Worm (Caenorhabditis elegans) whole organism, L4 larva: Measurements from ENCODE around the gene R04B5.6.

Source experiments
- F37D6.2 ChIP-seq: sonication (generic microtip); optimal IDR thresholded peaks from 2 replicates; lab custom pipeline; 2016; ENCODE audit warnings: mild to moderate bottlenecking, missing genetic modification characterization, missing compliant biosample characterization
- F49E8.2 ChIP-seq: sonication (generic microtip); optimal IDR thresholded peaks from 2 replicates; lab custom pipeline; 2016; ENCODE audit warnings: missing compliant biosample characterization, mild to moderate bottlenecking, missing genetic modification characterization, borderline replicate concordance
- T20F7.1 ChIP-seq: fragments of 200-800 bp; sonication (Bioruptor generic); optimal IDR thresholded peaks from 2 replicates; lab custom pipeline; 2018; ENCODE audit warnings: mild to moderate bottlenecking, missing genetic modification characterization, missing compliant biosample characterization
- Y105C5A.15 ChIP-seq: fragments of 200-800 bp; sonication (Bioruptor generic); IDR thresholded peaks from 2 replicates; pipeline ENCODE4 v1.3.6; 2022; ENCODE audit warnings: missing genetic modification characterization, missing compliant biosample characterization
- aha-1 ChIP-seq: fragments of 150-350 bp; peaks from one replicate; lab custom pipeline; 2014; ENCODE audit warnings: missing biosample characterization, missing genetic modification characterization
- ceh-20 ChIP-seq: fragments of 200-800 bp; sonication (Bioruptor generic); IDR thresholded peaks from 2 replicates; pipeline ENCODE4 v1.3.6; 2022; ENCODE audit warnings: missing genetic modification reagents, missing genetic modification characterization, missing compliant biosample characterization
- ceh-28 ChIP-seq: fragments of 150-350 bp; optimal IDR thresholded peaks from 2 replicates; lab custom pipeline; 2014; ENCODE audit warnings: missing biosample characterization, missing genetic modification reagents, missing genetic modification characterization
- ces-1 ChIP-seq: fragments of 150-350 bp; sonication (generic microtip); optimal IDR thresholded peaks from 4 replicates; lab custom pipeline; 2014; ENCODE audit warnings: missing biosample characterization, missing genetic modification reagents, missing genetic modification characterization
- ctbp-1 ChIP-seq: fragments of 200-800 bp; sonication (Bioruptor generic); IDR thresholded peaks from 2 replicates; pipeline ENCODE4 v1.3.6; 2022; ENCODE audit warnings: missing genetic modification reagents, missing genetic modification characterization, missing compliant biosample characterization
- daf-19 ChIP-seq: fragments of 200-800 bp; sonication (Bioruptor generic); conservative IDR thresholded peaks from 2 replicates; pipeline ENCODE4 v1.3.6; 2022; ENCODE audit warnings: missing genetic modification characterization, missing compliant biosample characterization
- dmd-9 ChIP-seq: fragments of 200-800 bp; sonication (Bioruptor generic); IDR thresholded peaks from 2 replicates; pipeline ENCODE4 v1.3.6; 2022; ENCODE audit warnings: missing genetic modification reagents, missing genetic modification characterization, missing compliant biosample characterization
- egl-27 ChIP-seq: sonication (generic microtip); optimal IDR thresholded peaks from 3 replicates; lab custom pipeline; 2017; ENCODE audit warnings: missing biosample characterization, missing genetic modification reagents, missing genetic modification characterization
- fkh-10 ChIP-seq: fragments of 150-350 bp; optimal IDR thresholded peaks from 2 replicates; lab custom pipeline; 2014; ENCODE audit warnings: missing biosample characterization, missing genetic modification reagents, missing genetic modification characterization
- fos-1 ChIP-seq: fragments of 150-350 bp; optimal IDR thresholded peaks from 2 replicates; lab custom pipeline; 2014; ENCODE audit warnings: missing biosample characterization, missing genetic modification characterization
- lin-39 ChIP-seq: fragments of 150-350 bp; optimal IDR thresholded peaks from 2 replicates; lab custom pipeline; 2014; ENCODE audit warnings: missing biosample characterization, missing genetic modification reagents, missing genetic modification characterization
- lsy-2 ChIP-seq, 2 experiments: fragments of 150-350 bp in 1 of 2; sonication (generic microtip) in 1 of 2; optimal IDR thresholded peaks; 2 replicates each; lab custom pipeline; 2014 to 2017; ENCODE audit warnings: missing biosample characterization in 2 of 2, missing genetic modification characterization in 2 of 2
- madf-5 ChIP-seq, 2 experiments: fragments of 200-800 bp; sonication (Bioruptor generic); IDR thresholded peaks; 2 replicates each; pipeline ENCODE4 v1.3.6; 2022; ENCODE audit warnings: missing compliant biosample characterization in 2 of 2, missing genetic modification characterization in 2 of 2
- mes-2 ChIP-seq: sonication (generic microtip); optimal IDR thresholded peaks from 2 replicates; lab custom pipeline; 2016; ENCODE audit warnings: missing genotype, mild to moderate bottlenecking, missing genetic modification characterization, missing compliant biosample characterization; ENCODE audit not compliant: poor library complexity, severe bottlenecking
- mxl-2 ChIP-seq: fragments of 200-800 bp; sonication (Bioruptor generic); conservative IDR thresholded peaks from 2 replicates; pipeline ENCODE4 v1.3.6; 2022; ENCODE audit warnings: missing genetic modification reagents, missing genetic modification characterization, missing compliant biosample characterization
- nhr-102 ChIP-seq: sonication (generic microtip); optimal IDR thresholded peaks from 2 replicates; lab custom pipeline; 2016; ENCODE audit warnings: mild to moderate bottlenecking, missing genetic modification characterization, moderate library complexity, missing compliant biosample characterization
- nhr-48 ChIP-seq: sonication (generic microtip); optimal IDR thresholded peaks from 2 replicates; lab custom pipeline; 2016; ENCODE audit warnings: mild to moderate bottlenecking, missing genetic modification characterization, missing compliant biosample characterization
- nhr-76 ChIP-seq: fragments of 150-350 bp; optimal IDR thresholded peaks from 2 replicates; lab custom pipeline; 2014; ENCODE audit warnings: missing biosample characterization, missing genetic modification characterization
- php-3 ChIP-seq: fragments of 200-800 bp; sonication (Bioruptor generic); IDR thresholded peaks from 2 replicates; pipeline ENCODE4 v1.3.6; 2022; ENCODE audit warnings: missing genetic modification reagents, missing genetic modification characterization, missing compliant biosample characterization
- pqm-1 ChIP-seq: sonication (generic microtip); optimal IDR thresholded peaks from 2 replicates; lab custom pipeline; 2017; ENCODE audit warnings: missing biosample characterization, missing genetic modification characterization
- saeg-2 ChIP-seq: fragments of 200-800 bp; sonication (Bioruptor generic); IDR thresholded peaks from 2 replicates; pipeline ENCODE4 v1.3.6; 2022; ENCODE audit warnings: missing genetic modification reagents, missing genetic modification characterization, missing compliant biosample characterization
- set-16 ChIP-seq: fragments of 200-800 bp; sonication (Bioruptor generic); IDR thresholded peaks from 2 replicates; pipeline ENCODE4 v1.3.6; 2022; ENCODE audit warnings: missing genetic modification reagents, missing genetic modification characterization, missing compliant biosample characterization
- spr-1 ChIP-seq: sonication (generic microtip); optimal IDR thresholded peaks from 2 replicates; lab custom pipeline; 2016; ENCODE audit warnings: mild to moderate bottlenecking, missing genetic modification characterization, missing compliant biosample characterization
- tra-1 ChIP-seq: fragments of 200-800 bp; sonication (Bioruptor generic); IDR thresholded peaks from 2 replicates; pipeline ENCODE4 v1.3.6; 2022; ENCODE audit warnings: missing genetic modification reagents, missing genetic modification characterization, missing compliant biosample characterization
- unc-39 ChIP-seq: sonication (generic microtip); optimal IDR thresholded peaks from 2 replicates; lab custom pipeline; 2017; ENCODE audit warnings: missing biosample characterization, missing genetic modification characterization
- unc-62 ChIP-seq, 3 experiments: fragments of 150-350 bp in 1 of 3; sonication (generic microtip); optimal IDR thresholded peaks in 2 of 3; peaks in 1 of 3; 1 replicate in 1 of 3; 2 replicates in 2 of 3; lab custom pipeline; 2014 to 2017; ENCODE audit warnings: missing biosample characterization in 3 of 3, missing genetic modification characterization in 3 of 3, missing genetic modification reagents in 3 of 3, missing genotype in 1 of 3
- zag-1 ChIP-seq: fragments of 150-350 bp; optimal IDR thresholded peaks from 2 replicates; lab custom pipeline; 2014; ENCODE audit warnings: missing biosample characterization, missing genetic modification characterization
- zfp-2 ChIP-seq: sonication (generic microtip); optimal IDR thresholded peaks from 2 replicates; lab custom pipeline; 2016; ENCODE audit warnings: mild to moderate bottlenecking, missing genetic modification characterization, missing compliant biosample characterization
- zip-2 ChIP-seq: fragments of 150-350 bp; optimal IDR thresholded peaks from 2 replicates; lab custom pipeline; 2014; ENCODE audit warnings: missing biosample characterization, missing genetic modification characterization

The R04B5.6 gene

ce11 chrV:10065679-10066078 lies 19.3 kb upstream of the R04B5.6 start:
- peak in 1 of 2 experiments; percentile 4 for TF ChIP-seq unc-62 (GFP tag; optimal IDR thresholded peaks at IDR 0.05 in 1 of 2; lab: Kevin White, UChicago)
- no peak for TF ChIP-seq unc-62 (tag; optimal IDR thresholded peaks at IDR 0.05; lab: Kevin White, UChicago)
- no peak for TF ChIP-seq tra-1 (GFP tag; lab: Robert Waterston, UW)
- TF ChIP-seq, all 104 proteins: peak for 1

DNA sequence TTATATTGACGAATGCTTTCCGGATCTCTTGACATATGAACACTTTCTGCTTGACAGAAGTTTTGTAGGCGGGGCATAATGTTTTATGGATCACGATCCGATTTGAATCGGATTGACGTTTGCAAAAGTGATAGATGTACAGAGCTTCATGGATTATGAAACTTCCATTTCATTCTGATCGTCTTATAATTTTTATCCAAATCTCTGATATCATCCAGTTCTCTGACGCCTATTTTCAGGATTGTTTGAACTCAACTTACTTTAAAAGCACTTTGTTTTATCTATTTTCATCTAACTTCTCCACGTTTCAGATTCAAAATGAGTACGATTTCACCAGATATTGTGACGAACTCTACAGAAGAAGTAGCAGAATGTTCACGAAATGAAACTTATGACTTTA lies 18.2 kb upstream of the R04B5.6 start, which contains the start of gene npr-39:
Gene npr-39 (plus strand): TSS at position 301 of the 400 bp plus-strand sequence.
- TF ChIP-seq unc-62 (GFP tag; optimal IDR thresholded peaks at IDR 0.05 in 1 of 2; lab: Kevin White, UChicago) (no peak), unc-62 (tag; optimal IDR thresholded peaks at IDR 0.05; lab: Kevin White, UChicago) (no peak), nhr-76 (tag; lab: Kevin White, UChicago) (no peak), F37D6.2 (tag; lab: Kevin White, UChicago) (no peak), mxl-2 (GFP tag; lab: Robert Waterston, UW) (no peak), saeg-2 (no peak), aha-1 (tag; lab: Kevin White, UChicago) (no peak), Y105C5A.15 (GFP tag; lab: Robert Waterston, UW) (no peak), daf-19 (GFP tag; lab: Robert Waterston, UW) (no peak)
- TF ChIP-seq, all 104 proteins: peak for 0

ce11 chrV:10070541-10070940 lies 14.4 kb upstream of the R04B5.6 start, which contains the start of gene nhr-192:
nhr-192 (minus strand) TSS chrV:10070641.
- TF ChIP-seq fos-1 (tag; lab: Kevin White, UChicago) (no peak), unc-62 (GFP tag; optimal IDR thresholded peaks at IDR 0.05 in 1 of 2; lab: Kevin White, UChicago) (peak in 1 of 2 experiments; percentile 58), unc-62 (tag; optimal IDR thresholded peaks at IDR 0.05; lab: Kevin White, UChicago) (no peak)

DNA sequence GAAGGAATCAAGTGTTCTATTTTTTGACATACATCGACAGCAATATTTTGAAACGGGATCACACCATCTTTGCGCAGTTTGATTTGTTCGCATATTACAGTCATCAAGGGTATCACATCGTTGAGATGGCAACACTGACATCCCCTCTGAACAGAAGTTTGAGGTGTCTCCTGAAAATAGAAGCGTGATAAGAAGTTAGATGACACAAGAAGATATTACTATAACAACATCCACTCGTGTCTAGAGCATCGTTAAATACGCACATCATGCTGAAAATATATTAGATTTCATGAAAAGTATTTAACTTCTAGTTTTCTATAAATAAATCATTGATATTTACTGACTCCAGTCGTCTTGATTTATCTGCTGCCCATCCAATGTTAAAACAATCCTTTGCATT lies 12.2 kb upstream of the R04B5.6 start:
- TF ChIP-seq unc-62 (GFP tag; optimal IDR thresholded peaks at IDR 0.05 in 1 of 2; lab: Kevin White, UChicago) (peak in 1 of 2 experiments; percentile 91), unc-62 (tag; optimal IDR thresholded peaks at IDR 0.05; lab: Kevin White, UChicago) (no peak), lsy-2 (tag; optimal IDR thresholded peaks at IDR 0.05; lab: Kevin White, UChicago) (no peak)

ce11 chrV:10073793-10074192 lies 11.2 kb upstream of the R04B5.6 start, which contains the start of gene F57A8.6:
F57A8.6 (minus strand) TSS chrV:10073893.
- no peak for TF ChIP-seq dmd-9 (GFP tag; lab: Robert Waterston, UW)
- no peak for TF ChIP-seq fos-1 (tag; lab: Kevin White, UChicago)
- TF ChIP-seq aha-1 (tag; lab: Kevin White, UChicago): no peak
- TF ChIP-seq mxl-2 (GFP tag; lab: Robert Waterston, UW): no peak
- TF ChIP-seq F49E8.2 (tag; lab: Kevin White, UChicago): no peak
- no peak for TF ChIP-seq lsy-2 (tag; optimal IDR thresholded peaks at IDR 0.05; lab: Kevin White, UChicago)
- no peak for TF ChIP-seq nhr-48 (tag; lab: Kevin White, UChicago)
- TF ChIP-seq zip-2: no peak
- no peak for TF ChIP-seq set-16
- no peak for TF ChIP-seq php-3 (GFP tag; lab: Robert Waterston, UW)
- TF ChIP-seq fkh-10 (GFP tag; lab: Kevin White, UChicago): no peak
- no peak for TF ChIP-seq T20F7.1 (GFP tag; lab: Kevin White, UChicago)
- TF ChIP-seq lin-39 (tag; lab: Kevin White, UChicago): no peak
- TF ChIP-seq mes-2: no peak
- TF ChIP-seq egl-27: no peak
- no peak for TF ChIP-seq ctbp-1 (GFP tag; lab: Robert Waterston, UW)
- no peak for TF ChIP-seq unc-39
- no peak for TF ChIP-seq nhr-102
- TF ChIP-seq pqm-1 (tag; lab: Kevin White, UChicago): no peak

- TF ChIP-seq F37D6.2 (tag; lab: Kevin White, UChicago): no peak
- no peak for TF ChIP-seq unc-62 (GFP tag; optimal IDR thresholded peaks at IDR 0.05 in 1 of 2; lab: Kevin White, UChicago)
- TF ChIP-seq unc-62 (tag; optimal IDR thresholded peaks at IDR 0.05; lab: Kevin White, UChicago): no peak
- no peak for TF ChIP-seq madf-5 (GFP tag; IDR thresholded peaks at IDR 0.05; lab: Robert Waterston, UW)
- TF ChIP-seq ceh-28 (tag; lab: Kevin White, UChicago): no peak
- no peak for TF ChIP-seq spr-1 (tag; lab: Kevin White, UChicago)
- no peak for TF ChIP-seq zag-1 (tag; lab: Kevin White, UChicago)
- TF ChIP-seq ces-1 (GFP tag; lab: Kevin White, UChicago): no peak
- TF ChIP-seq mes-2: no peak
- TF ChIP-seq ceh-20 (GFP tag; lab: Robert Waterston, UW): no peak
- no peak for TF ChIP-seq zfp-2 (tag; lab: Kevin White, UChicago)
Measured at ce11 chrV:10075441-10075840, 9.5 kb upstream of the R04B5.6 start, which contains the start of gene F57A8.7. F57A8.7 (plus strand) TSS chrV:10075741.
